Worm (Caenorhabditis elegans): ENCODE data around the gene F19G12.4.

F19G12.4 gene

DNA sequence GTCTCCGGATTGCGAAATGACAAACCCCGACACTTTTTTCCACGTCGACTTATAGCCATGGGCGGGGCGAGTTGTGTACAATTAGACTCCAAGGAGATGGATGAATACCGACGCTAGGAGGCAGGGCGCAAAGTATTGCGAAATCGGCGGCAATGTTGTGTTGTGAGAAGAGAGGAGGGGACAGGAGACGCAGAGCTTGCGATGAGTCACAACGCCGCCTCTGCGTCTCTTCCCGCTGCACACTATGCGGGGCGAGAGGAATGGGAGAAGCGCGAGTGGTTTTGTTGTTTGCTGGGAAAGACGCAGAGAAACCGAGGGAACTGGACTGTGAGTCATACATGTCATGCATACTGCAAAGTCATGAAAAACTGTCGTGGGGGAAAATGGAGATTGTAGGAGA is 37.3 kb downstream of the F19G12.4 start (continued):
- TF ChIP-seq F33H1.4 (GFP tag; IDR thresholded peaks at IDR 0.05) (0 out of 2 replicates have a peak, but pooled peaks have one; percentile 12), aptf-2 (GFP tag; conservative IDR thresholded peaks at IDR 0.05) (no peak), hlh-12 (tag; optimal IDR thresholded peaks at IDR 0.05) (no peak), mxl-1 (tag; optimal IDR thresholded peaks at IDR 0.05) (no peak), ceh-40 (GFP tag; IDR thresholded peaks at IDR 0.05) (no peak), mel-28 (tag; optimal IDR thresholded peaks at IDR 0.05; ENCODE audit: borderline replicate concordance) (no peak), B0019.2 (GFP tag; conservative IDR thresholded peaks at IDR 0.05) (no peak), Y56A3A.18 (GFP tag; IDR thresholded peaks at IDR 0.05) (peak; percentile 54), rec-8 (tag; optimal IDR thresholded peaks at IDR 0.05) (no peak), tlf-1 (GFP tag; optimal IDR thresholded peaks at IDR 0.05) (peak; percentile 57), cebp-2 (GFP tag; IDR thresholded peaks at IDR 0.05) (0 out of 2 replicates have a peak, but pooled peaks have one; percentile 47), nhr-80 (tag; optimal IDR thresholded peaks at IDR 0.05) (peak; percentile 86), T07F8.4 (tag; optimal IDR thresholded peaks at IDR 0.05) (no peak), lir-1 (GFP tag; conservative IDR thresholded peaks at IDR 0.05) (peak; percentile 50), B0261.1 (tag; optimal IDR thresholded peaks at IDR 0.05) (no peak), ets-4 (GFP tag; optimal IDR thresholded peaks at IDR 0.05) (peak; percentile 91), ceh-100 (GFP tag; IDR thresholded peaks at IDR 0.05) (no peak), nhr-179 (tag; optimal IDR thresholded peaks at IDR 0.05) (no peak), nfyb-1 (GFP tag; IDR thresholded peaks at IDR 0.05) (peak; percentile 91), efl-1 (GFP tag; optimal IDR thresholded peaks at IDR 0.05) (no peak), ZK185.1 (tag; optimal IDR thresholded peaks at IDR 0.05; ENCODE audit: poor library complexity, severe bottlenecking) (peak; percentile 59), ceh-91 (GFP tag; IDR thresholded peaks at IDR 0.05) (0 out of 2 replicates have a peak, but pooled peaks have one; percentile 13), zfh-2 (GFP tag; conservative IDR thresholded peaks at IDR 0.05) (peak; percentile 100), K11D2.4 (GFP tag; IDR thresholded peaks at IDR 0.05) (peak; percentile 87), ztf-18 (tag; optimal IDR thresholded peaks at IDR 0.05) (peak; percentile 42), cebp-1 (GFP tag; IDR thresholded peaks at IDR 0.05) (peak; percentile 100), cebp-1 (tag; optimal IDR thresholded peaks at IDR 0.05) (no peak), dox-1 (GFP tag; IDR thresholded peaks at IDR 0.05) (peak; percentile 93), D2030.7 (GFP tag; IDR thresholded peaks at IDR 0.05) (no peak), lag-1 (GFP tag; IDR thresholded peaks at IDR 0.05) (no peak), dpl-1 (GFP tag; optimal IDR thresholded peaks at IDR 0.05) (no peak), lin-26 (GFP tag; IDR thresholded peaks at IDR 0.05) (0 out of 2 replicates have a peak, but pooled peaks have one; percentile 74), aptf-3 (GFP tag; IDR thresholded peaks at IDR 0.05) (no peak), Y53G8AR.9 (GFP tag; conservative IDR thresholded peaks at IDR 0.05) (peak; percentile 81), nhr-120 (GFP tag; IDR thresholded peaks at IDR 0.05) (no peak), ztf-25 (GFP tag; IDR thresholded peaks at IDR 0.05) (no peak), dpff-1 (tag; optimal IDR thresholded peaks at IDR 0.05) (no peak), him-1 (tag; optimal IDR thresholded peaks at IDR 0.05) (no peak), akir-1 (GFP tag; optimal IDR thresholded peaks at IDR 0.05) (no peak), F22D6.2 (tag; optimal IDR thresholded peaks at IDR 0.05) (peak; percentile 42), Y95B8A.8 (GFP tag; IDR thresholded peaks at IDR 0.05) (peak; percentile 81; the same call in 1 of the 2 replicates), chd-7 (tag; optimal IDR thresholded peaks at IDR 0.05) (peak; percentile 86), attf-6 (GFP tag; IDR thresholded peaks at IDR 0.05) (no peak), ztf-28 (GFP tag; IDR thresholded peaks at IDR 0.05) (no peak), pha-4 (tag; optimal IDR thresholded peaks at IDR 0.05) (peak; percentile 55), sptf-2 (GFP tag; optimal IDR thresholded peaks at IDR 0.05) (no peak), unc-62 (GFP tag; optimal IDR thresholded peaks at IDR 0.05) (peak; percentile 78), rpc-1 (optimal IDR thresholded peaks at IDR 0.05) (no peak), rpc-1 (tag; optimal IDR thresholded peaks at IDR 0.05) (no peak), Y67H2A.10 (GFP tag; conservative IDR thresholded peaks at IDR 0.05) (no peak)
